Fruit fly (Drosophila melanogaster) Kc167 (cell line): Measurements from ENCODE around the gene Cypl.
A peak's percentile ranks its signal among the peaks of the same experiment; 100 is the strongest.

ENCODE experiments used
- Myc ChIP-seq: fragments of >200 bp; optimal IDR thresholded peaks from 2 replicates; lab custom pipeline; 2017; ENCODE audit warnings: missing external identifiers
- Sin3A ChIP-seq: fragments of >200 bp; optimal IDR thresholded peaks from 2 replicates; lab custom pipeline; 2018; ENCODE audit warnings: missing external identifiers
- h ChIP-seq: fragments of >200 bp; optimal IDR thresholded peaks from 3 replicates; lab custom pipeline; 2018; ENCODE audit warnings: missing external identifiers
- insv ChIP-seq: fragments of >200 bp; optimal IDR thresholded peaks from 3 replicates; lab custom pipeline; 2018; ENCODE audit warnings: missing external identifiers
- psq ChIP-seq: fragments of >200 bp; optimal IDR thresholded peaks from 2 replicates; lab custom pipeline; 2017; ENCODE audit warnings: missing external identifiers
- ttk ChIP-seq: sonication (Bioruptor generic); optimal IDR thresholded peaks from 2 replicates; lab custom pipeline; 2017; ENCODE audit warnings: missing external identifiers

Cypl gene

DNA sequence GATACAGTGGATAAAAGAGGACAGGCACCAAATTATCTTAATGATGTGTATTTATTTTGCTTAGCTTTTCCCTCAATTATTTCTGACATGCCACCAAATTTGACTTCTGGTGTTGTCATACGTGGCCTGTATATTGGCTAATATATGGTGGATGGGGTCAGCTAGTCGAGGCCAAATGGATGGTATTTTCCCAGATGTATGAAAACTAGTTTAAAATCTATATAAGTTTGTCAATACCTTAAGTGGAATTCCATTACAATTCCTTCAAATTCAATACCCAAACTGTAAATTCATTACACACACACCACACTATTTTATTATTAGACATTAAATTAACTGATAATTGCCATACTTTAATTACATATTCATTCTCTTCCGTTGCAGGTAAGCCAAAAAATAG lies 9.1 kb upstream of the Cypl start:
- no peak for TF ChIP-seq psq
- no peak for TF ChIP-seq Myc (lab: Kevin White, UChicago)
- TF ChIP-seq h = no peak

DNA sequence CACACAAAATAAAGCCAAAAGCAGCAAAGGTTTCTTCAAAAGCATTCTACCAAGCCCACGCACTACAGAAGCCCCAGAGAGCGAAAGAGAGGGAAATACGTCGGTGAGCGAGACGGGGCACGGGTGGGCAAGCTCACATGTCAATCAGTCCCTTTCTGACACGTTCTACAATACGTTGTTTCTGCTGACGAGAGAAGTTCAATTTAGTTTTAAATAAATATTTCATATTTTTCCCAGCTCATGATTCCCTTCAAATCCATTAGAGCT lies 8.0 kb upstream of the Cypl start:
- TF ChIP-seq insv (lab: Kevin White, UChicago) (no peak), psq (no peak), ttk (lab: Kevin White, UChicago) (no peak), Myc (lab: Kevin White, UChicago) (no peak), h (no peak), Sin3A (lab: Kevin White, UChicago) (no peak)

DNA sequence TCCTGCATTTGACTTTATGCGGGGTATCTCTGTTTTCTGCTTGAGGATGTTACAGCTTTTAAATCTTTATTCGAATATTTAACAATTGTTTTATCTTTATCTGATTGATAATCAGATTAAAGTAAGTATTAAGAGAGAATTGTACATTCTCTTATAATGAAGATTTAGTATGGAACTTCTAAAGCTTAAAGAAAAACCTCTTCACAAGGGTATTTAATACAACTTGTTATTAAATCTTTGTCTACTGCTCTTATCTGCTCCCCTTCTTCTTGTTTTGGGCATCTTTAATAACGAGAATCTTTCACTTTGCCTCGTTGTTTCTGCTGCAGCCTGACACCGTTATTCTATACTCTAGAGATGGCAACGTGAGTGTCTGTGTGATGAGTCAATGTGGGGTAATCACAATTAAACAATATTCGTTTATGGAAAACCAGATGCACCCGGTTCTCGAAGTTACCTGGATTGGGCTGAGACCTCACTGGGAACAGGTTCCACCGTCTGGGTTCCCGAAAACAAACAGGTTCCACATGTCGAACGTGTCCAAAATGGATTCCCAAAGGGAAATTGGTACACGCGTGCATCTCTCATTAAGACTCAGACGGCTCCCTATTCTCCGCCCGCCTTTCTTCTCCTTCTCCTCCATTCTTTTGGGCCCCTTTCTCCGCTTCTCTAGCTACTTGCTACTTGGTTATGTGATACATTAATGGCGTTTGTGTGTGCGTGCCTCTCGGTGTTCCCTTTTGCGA lies 7.5 kb upstream of the Cypl start:
- TF ChIP-seq insv (lab: Kevin White, UChicago) = no peak
- no peak for TF ChIP-seq Sin3A (lab: Kevin White, UChicago)
- no peak for TF ChIP-seq ttk (lab: Kevin White, UChicago)
- TF ChIP-seq psq = no peak
- TF ChIP-seq Myc (lab: Kevin White, UChicago) = no peak
- no peak for TF ChIP-seq h

DNA sequence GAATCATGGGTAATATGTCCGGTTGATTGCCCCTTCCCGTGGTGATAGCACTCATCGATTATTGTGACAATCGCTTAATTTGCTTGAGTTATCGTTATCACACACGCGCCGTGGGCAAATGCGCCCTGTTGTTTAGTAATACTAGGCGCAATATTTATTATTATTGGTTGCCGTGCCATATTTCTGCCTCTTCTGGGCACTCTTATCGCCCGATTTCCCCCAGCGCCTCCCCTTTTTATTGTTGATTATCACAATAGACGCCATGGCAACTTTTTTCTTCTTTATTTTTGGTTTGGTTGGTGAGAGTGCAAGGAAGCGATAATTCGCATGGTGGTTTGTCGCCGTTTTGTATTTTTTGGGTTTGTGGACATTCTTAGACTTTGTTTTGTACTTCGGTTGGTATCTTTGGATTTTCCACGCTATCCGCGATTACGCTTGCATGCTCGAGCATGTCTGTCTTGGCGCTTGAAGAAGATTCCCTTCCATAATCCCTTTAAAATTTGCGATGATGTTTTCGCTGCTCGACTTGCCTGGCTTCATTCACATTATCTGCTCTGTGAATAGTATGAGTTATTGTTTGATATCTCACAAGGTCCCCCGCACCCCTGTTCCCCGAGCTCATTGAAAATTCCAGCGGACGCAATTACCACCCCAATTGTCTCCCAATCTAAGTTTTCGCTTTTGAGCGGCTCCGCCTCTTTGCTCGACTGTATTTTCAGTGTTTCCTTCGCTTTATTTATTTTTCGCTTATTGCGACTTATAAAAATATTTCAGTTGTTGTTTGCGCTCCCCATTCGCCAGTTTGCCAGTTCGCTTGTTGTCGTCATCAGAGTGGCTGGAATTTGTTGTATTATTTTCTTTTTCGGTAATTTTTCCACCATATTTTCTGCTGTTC lies 5.8 kb upstream of the Cypl start:
- TF ChIP-seq Sin3A (lab: Kevin White, UChicago) (no peak), ttk (lab: Kevin White, UChicago) (no peak), h (no peak), psq (no peak), insv (lab: Kevin White, UChicago) (no peak), Myc (lab: Kevin White, UChicago) (no peak)

DNA sequence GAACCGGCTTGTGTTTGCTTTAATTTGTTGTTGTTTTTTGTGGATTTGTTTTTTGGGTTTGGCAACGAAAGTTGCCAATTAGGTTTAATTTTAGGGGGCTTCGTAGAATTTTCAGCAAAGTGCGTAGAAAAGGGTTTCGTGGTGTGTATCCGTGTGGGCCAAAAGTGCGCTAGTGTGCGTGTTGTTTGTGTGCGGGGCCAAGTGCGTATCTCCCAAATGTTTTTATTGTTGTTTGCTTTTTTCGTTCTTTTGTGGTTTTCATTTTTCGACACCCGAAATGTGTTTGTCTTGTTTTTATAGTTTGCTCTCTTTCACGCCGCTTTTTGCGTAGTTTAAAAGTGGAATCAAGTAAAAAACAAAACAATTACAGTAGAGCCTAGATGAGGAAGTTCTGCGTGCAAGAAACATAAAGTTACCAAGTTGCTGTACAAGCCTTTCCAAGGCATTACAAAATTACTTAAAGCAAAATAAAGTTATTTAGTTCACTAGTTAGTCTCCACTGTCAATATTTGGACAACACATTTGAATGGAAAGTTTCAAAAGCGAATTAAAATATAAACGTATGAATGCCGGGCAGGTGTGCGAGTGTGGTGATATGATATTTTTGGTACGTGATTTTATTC lies 4.2 kb upstream of the Cypl start:
- no peak for TF ChIP-seq Myc (lab: Kevin White, UChicago)
- no peak for TF ChIP-seq ttk (lab: Kevin White, UChicago)
- TF ChIP-seq h = no peak
- TF ChIP-seq insv (lab: Kevin White, UChicago) = no peak
- TF ChIP-seq psq = no peak
- no peak for TF ChIP-seq Sin3A (lab: Kevin White, UChicago)

DNA sequence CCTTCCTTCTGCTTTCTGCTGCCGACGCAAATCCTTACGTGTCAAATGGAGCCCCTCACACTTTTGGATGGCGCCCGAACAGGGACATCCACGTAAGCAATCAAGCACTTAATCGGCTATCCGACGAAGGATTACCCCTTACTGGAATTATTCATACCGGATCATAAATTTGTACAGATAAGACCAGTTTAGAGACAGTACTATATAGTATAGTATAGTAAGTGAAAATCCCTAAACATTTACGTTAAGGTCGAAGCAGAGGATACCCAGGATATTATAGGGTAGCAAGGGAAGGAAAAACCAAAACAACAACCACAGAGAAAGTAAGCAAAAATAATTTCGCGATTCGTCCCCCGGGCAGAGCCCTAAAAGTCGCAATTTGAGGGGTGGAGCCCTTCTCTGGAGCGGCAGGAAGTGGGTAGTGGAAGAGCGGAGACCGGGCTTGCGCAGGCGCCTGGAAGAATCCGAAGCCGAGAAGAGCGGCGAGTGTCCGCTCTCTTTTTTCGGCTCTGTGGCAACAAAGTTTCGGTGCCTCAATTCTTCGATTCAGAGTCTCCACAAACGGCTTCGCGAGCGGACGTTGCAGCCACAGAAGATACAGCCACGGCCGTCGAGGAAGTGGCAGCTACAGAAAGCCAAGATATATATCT lies 2.9 kb upstream of the Cypl start:
- no peak for TF ChIP-seq ttk (lab: Kevin White, UChicago)
- TF ChIP-seq Sin3A (lab: Kevin White, UChicago) = no peak
- no peak for TF ChIP-seq insv (lab: Kevin White, UChicago)
- TF ChIP-seq h = no peak
- TF ChIP-seq Myc (lab: Kevin White, UChicago) = no peak

DNA sequence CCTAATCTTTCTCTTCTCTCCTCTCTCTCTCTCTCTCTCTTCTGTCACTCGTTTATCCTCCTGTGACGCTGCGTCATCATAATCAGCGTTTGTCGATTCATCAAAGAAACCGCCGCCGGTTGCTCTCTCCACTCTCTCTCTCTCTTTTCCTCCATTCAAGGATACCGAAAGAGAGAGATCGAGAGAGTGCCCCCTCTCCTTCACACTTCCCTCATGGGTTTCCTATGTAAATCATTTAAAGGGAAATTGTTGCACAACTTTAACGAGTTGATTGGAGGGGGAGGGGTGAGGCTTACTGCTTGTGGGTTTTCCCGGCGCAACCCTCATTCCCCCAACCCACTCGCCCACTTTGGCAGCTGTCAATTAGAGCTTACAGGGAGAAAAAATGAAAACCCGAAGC lies 1.5 kb upstream of the Cypl start:
- TF ChIP-seq insv (lab: Kevin White, UChicago) (no peak), ttk (lab: Kevin White, UChicago) (no peak), psq (no peak), Sin3A (lab: Kevin White, UChicago) (no peak)

DNA sequence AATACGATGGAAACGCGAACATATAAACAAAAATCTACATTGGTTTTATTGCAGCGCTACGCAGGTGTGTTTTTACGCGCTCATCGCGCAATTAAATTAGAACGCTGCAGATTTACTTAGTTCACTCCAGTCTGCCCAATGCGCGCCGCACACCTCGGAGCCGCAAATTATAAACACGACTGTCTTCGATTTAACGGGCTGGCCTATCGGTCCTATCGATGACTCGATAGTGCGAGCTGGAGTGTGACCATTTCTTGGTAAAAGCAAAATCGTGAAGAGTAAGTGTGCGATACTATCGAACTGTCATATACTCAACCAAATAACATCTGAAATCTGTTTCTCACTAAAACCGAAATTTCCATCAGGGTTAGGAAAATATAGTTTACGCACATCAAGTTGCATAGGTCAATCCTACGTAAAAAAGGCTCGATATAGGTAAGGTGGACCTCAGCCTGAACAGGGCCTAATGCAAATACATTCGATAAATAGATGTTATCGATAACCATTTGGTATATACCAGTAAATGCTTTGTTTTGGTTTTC lies 2.2 kb downstream of the Cypl start, which contains the start of the genes klar and BORCS6:
klar (minus strand) TSS at position 183 of the 542 bp plus-strand sequence.
BORCS6 (plus strand) TSS at position 420 of the 542 bp plus-strand sequence.
- TF ChIP-seq ttk (lab: Kevin White, UChicago) (no peak), psq (peak; percentile 82)

DNA sequence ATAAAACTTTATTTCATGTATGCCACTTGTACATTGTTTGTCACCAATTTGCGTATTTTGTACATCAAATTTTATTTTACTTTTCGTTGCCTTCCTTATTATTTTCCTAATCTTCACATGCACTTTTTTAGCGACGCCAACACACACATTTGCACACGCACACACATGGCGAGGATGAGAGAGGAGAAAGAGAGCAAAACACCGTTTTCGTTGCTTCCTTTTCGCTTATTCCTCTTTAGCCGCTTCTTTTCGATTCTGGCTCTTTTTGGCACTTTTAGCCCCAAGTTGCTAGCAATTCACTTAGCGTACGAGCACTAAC lies 2.7 kb downstream of the Cypl start:
- TF ChIP-seq insv (lab: Kevin White, UChicago) (no peak), h (no peak), Sin3A (lab: Kevin White, UChicago) (no peak), ttk (lab: Kevin White, UChicago) (no peak)

DNA sequence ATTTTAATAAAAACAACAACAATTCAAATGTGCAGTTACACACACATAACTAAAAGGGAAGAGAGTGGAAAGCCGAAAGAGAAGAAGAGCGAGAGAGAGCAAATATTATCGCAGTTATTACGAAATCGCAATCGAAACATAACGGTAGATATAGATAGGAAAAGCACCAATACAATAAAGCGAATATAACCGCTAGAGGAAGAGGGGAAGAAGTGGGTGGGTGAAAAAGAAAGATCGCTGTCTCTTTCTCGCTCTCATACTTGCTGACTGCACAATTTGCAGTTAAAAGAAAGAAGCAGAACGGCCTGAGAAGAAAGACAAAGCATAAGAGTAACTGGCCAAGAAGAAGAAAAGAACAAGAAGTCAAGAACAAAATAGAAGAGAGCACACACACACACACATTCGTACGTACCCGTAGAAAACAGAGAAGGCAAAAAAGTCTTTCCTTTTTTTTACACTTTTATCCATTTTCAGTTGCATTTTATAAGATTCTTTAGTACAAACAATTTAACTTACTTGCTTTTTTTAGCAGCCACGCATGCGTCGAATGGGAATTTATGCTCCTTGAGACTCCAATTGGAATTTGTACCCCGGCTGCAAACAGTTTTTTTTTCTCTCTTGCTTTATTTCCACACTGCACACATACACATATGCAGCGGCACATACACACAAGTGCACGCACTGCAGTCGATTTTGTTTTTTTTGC lies 3.2 kb downstream of the Cypl start:
- TF ChIP-seq Myc (lab: Kevin White, UChicago) (no peak), ttk (lab: Kevin White, UChicago) (no peak), Sin3A (lab: Kevin White, UChicago) (no peak), psq (no peak), h (no peak), insv (lab: Kevin White, UChicago) (no peak)

DNA sequence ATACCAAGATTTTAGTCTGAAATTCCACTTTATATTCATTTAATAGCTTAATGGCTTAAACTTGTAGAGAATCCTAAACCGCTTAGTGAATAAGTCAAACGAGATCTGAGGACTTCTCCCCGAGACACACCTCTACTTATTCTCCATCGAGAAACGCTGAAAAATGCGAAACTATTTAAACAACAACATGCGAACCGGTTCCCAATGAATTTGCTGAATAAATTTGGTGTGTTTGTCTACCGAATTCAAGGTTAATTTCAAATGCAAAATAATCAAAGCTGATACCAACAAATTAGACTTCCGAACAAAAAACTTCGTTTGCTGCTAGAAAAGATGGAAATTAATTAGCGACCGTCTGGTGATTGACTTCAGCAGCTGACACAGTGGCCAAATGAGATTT lies 6.6 kb downstream of the Cypl start:
- TF ChIP-seq Sin3A (lab: Kevin White, UChicago) (no peak), ttk (lab: Kevin White, UChicago) (no peak), Myc (lab: Kevin White, UChicago) (no peak), insv (lab: Kevin White, UChicago) (no peak), h (no peak)
